Worm (Caenorhabditis elegans) whole organism, late embryonic: ENCODE measurements around the gene F02C12.1.

Experiments
- C08G9.2 ChIP-seq: sonication (generic microtip); optimal IDR thresholded peaks from 2 replicates; lab custom pipeline; 2016; ENCODE audit warnings: mild to moderate bottlenecking, missing genetic modification characterization, moderate library complexity, missing compliant biosample characterization
- C38D4.7 ChIP-seq: fragments of 200-800 bp; sonication (Bioruptor generic); optimal IDR thresholded peaks from 2 replicates; lab custom pipeline; 2018; ENCODE audit warnings: mild to moderate bottlenecking, missing genetic modification characterization, moderate library complexity, missing compliant biosample characterization
- F13H6.1 ChIP-seq: sonication (generic microtip); optimal IDR thresholded peaks from 2 replicates; lab custom pipeline; 2016; ENCODE audit warnings: missing genetic modification characterization, missing compliant biosample characterization
- K02D7.2 ChIP-seq: sonication (generic microtip); optimal IDR thresholded peaks from 2 replicates; lab custom pipeline; 2017; ENCODE audit warnings: mild to moderate bottlenecking, missing genetic modification characterization, missing compliant biosample characterization
- K09A11.1 ChIP-seq: sonication (generic microtip); optimal IDR thresholded peaks from 2 replicates; lab custom pipeline; 2017; ENCODE audit warnings: antibody characterized with exemption, mild to moderate bottlenecking, missing genetic modification characterization, missing compliant biosample characterization; ENCODE audit not compliant: insufficient read depth
- T23F11.4 ChIP-seq: fragments of 200-800 bp; sonication (Bioruptor generic); optimal IDR thresholded peaks from 2 replicates; lab custom pipeline; 2018; ENCODE audit warnings: mild to moderate bottlenecking, missing genetic modification characterization, missing compliant biosample characterization
- Y22D7AL.16 ChIP-seq: sonication (generic microtip); optimal IDR thresholded peaks from 2 replicates; lab custom pipeline; 2016; ENCODE audit warnings: missing genetic modification characterization, missing compliant biosample characterization
- ahr-1 ChIP-seq: sonication (generic microtip); optimal IDR thresholded peaks from 2 replicates; lab custom pipeline; 2016; ENCODE audit warnings: missing genetic modification characterization, missing compliant biosample characterization
- ama-1 ChIP-seq: fragments of 150-350 bp; optimal IDR thresholded peaks from 2 replicates; lab custom pipeline; 2014
- ceh-18 ChIP-seq: sonication (generic microtip); optimal IDR thresholded peaks from 2 replicates; lab custom pipeline; 2016; ENCODE audit warnings: missing genetic modification characterization, missing compliant biosample characterization
- ceh-2 ChIP-seq: sonication (generic microtip); optimal IDR thresholded peaks from 2 replicates; lab custom pipeline; 2016; ENCODE audit warnings: missing genotype, missing genetic modification characterization, missing compliant biosample characterization
- ceh-22 ChIP-seq: sonication (generic microtip); optimal IDR thresholded peaks from 2 replicates; lab custom pipeline; 2017; ENCODE audit warnings: missing biosample characterization, missing genetic modification characterization
- ceh-24 ChIP-seq: sonication (generic microtip); optimal IDR thresholded peaks from 2 replicates; lab custom pipeline; 2016; ENCODE audit warnings: mild to moderate bottlenecking, missing genetic modification characterization, missing compliant biosample characterization
- ceh-45 ChIP-seq: fragments of 200-800 bp; sonication (Bioruptor generic); IDR thresholded peaks from 2 replicates; pipeline ENCODE4 v1.3.6; 2022; ENCODE audit warnings: missing genetic modification reagents, missing genetic modification characterization, missing compliant biosample characterization
- ceh-48 ChIP-seq: sonication (generic microtip); optimal IDR thresholded peaks from 2 replicates; lab custom pipeline; 2016; ENCODE audit warnings: missing genetic modification characterization, inconsistent platforms, missing compliant biosample characterization
- ceh-6 ChIP-seq: fragments of 200-800 bp; sonication (Bioruptor generic); optimal IDR thresholded peaks from 2 replicates; lab custom pipeline; 2018; ENCODE audit warnings: mild to moderate bottlenecking, missing genetic modification characterization, missing compliant biosample characterization
- ceh-9 ChIP-seq: sonication (generic microtip); optimal IDR thresholded peaks from 2 replicates; lab custom pipeline; 2016; ENCODE audit warnings: mild to moderate bottlenecking, missing genetic modification characterization, inconsistent platforms, missing compliant biosample characterization
- che-1 ChIP-seq: sonication (generic microtip); optimal IDR thresholded peaks from 2 replicates; lab custom pipeline; 2016; ENCODE audit warnings: mild to moderate bottlenecking, missing genetic modification characterization, missing compliant biosample characterization
- elt-2 ChIP-seq: sonication (generic microtip); optimal IDR thresholded peaks from 2 replicates; lab custom pipeline; 2016; ENCODE audit warnings: missing genetic modification reagents, missing genetic modification characterization, missing compliant biosample characterization
- fax-1 ChIP-seq: sonication (generic microtip); optimal IDR thresholded peaks from 2 replicates; lab custom pipeline; 2016; ENCODE audit warnings: missing genotype, missing genetic modification characterization, missing compliant biosample characterization
- gmeb-2 ChIP-seq: sonication (generic microtip); optimal IDR thresholded peaks from 2 replicates; lab custom pipeline; 2016; ENCODE audit warnings: missing genetic modification characterization, inconsistent platforms, missing compliant biosample characterization
- hlh-15 ChIP-seq: sonication (generic microtip); optimal IDR thresholded peaks from 2 replicates; lab custom pipeline; 2016; ENCODE audit warnings: missing genetic modification characterization, missing compliant biosample characterization
- hlh-30 ChIP-seq: sonication (generic microtip); optimal IDR thresholded peaks from 2 replicates; lab custom pipeline; 2017; ENCODE audit warnings: antibody characterized with exemption, missing genetic modification characterization, missing compliant biosample characterization; ENCODE audit not compliant: insufficient read depth
- hlh-8 ChIP-seq: sonication (generic microtip); optimal IDR thresholded peaks from 2 replicates; lab custom pipeline; 2016; ENCODE audit warnings: missing genotype, missing genetic modification characterization, missing compliant biosample characterization
- lim-6 ChIP-seq: sonication (generic microtip); optimal IDR thresholded peaks from 2 replicates; lab custom pipeline; 2016; ENCODE audit warnings: missing genetic modification characterization, missing compliant biosample characterization
- lin-11 ChIP-seq: fragments of 200-800 bp; sonication (Bioruptor generic); optimal IDR thresholded peaks from 2 replicates; lab custom pipeline; 2018; ENCODE audit warnings: mild to moderate bottlenecking, missing genetic modification characterization, missing compliant biosample characterization
- odd-2 ChIP-seq: sonication (generic microtip); optimal IDR thresholded peaks from 2 replicates; lab custom pipeline; 2017; ENCODE audit warnings: antibody characterized with exemption, mild to moderate bottlenecking, missing genetic modification characterization, missing compliant biosample characterization
- pax-1 ChIP-seq: fragments of 150-350 bp; optimal IDR thresholded peaks from 2 replicates; lab custom pipeline; 2014; ENCODE audit warnings: missing biosample characterization, missing genetic modification characterization
- pha-4 ChIP-seq: fragments of 150-350 bp; optimal IDR thresholded peaks from 2 replicates; lab custom pipeline; 2018; ENCODE audit warnings: missing biosample characterization, missing genetic modification reagents, missing genetic modification characterization
- pqm-1 ChIP-seq: sonication (generic microtip); optimal IDR thresholded peaks from 2 replicates; lab custom pipeline; 2016; ENCODE audit warnings: missing genetic modification characterization, missing compliant biosample characterization
- ref-2 ChIP-seq: sonication (generic microtip); optimal IDR thresholded peaks from 2 replicates; lab custom pipeline; 2016; ENCODE audit warnings: missing genetic modification characterization, missing compliant biosample characterization
- rnt-1 ChIP-seq: sonication (generic microtip); optimal IDR thresholded peaks from 2 replicates; lab custom pipeline; 2016; ENCODE audit warnings: missing genetic modification characterization, missing compliant biosample characterization
- sdc-2 ChIP-seq: sonication (generic microtip); optimal IDR thresholded peaks from 2 replicates; lab custom pipeline; 2016; ENCODE audit warnings: missing genotype, missing genetic modification characterization, missing compliant biosample characterization
- sox-4 ChIP-seq: sonication (generic microtip); optimal IDR thresholded peaks from 2 replicates; lab custom pipeline; 2017; ENCODE audit warnings: mild to moderate bottlenecking, missing genetic modification characterization, inconsistent platforms, missing compliant biosample characterization
- syd-9 ChIP-seq: sonication (generic microtip); optimal IDR thresholded peaks from 2 replicates; lab custom pipeline; 2016; ENCODE audit warnings: mild to moderate bottlenecking, missing genetic modification characterization, moderate library complexity, missing compliant biosample characterization
- ttx-3 ChIP-seq: sonication (generic microtip); optimal IDR thresholded peaks from 2 replicates; lab custom pipeline; 2016; ENCODE audit warnings: missing genetic modification reagents, missing genetic modification characterization, missing compliant biosample characterization
- unc-3 ChIP-seq, 2 experiments: fragments of 200-800 bp in 1 of 2; sonication (Bioruptor generic) in 1 of 2; sonication (generic microtip) in 1 of 2; conservative IDR thresholded peaks in 1 of 2; optimal IDR thresholded peaks in 1 of 2; 2 replicates each; pipeline versions ENCODE4 v1.3.6 to Lab custom; 2016 to 2022; ENCODE audit warnings: missing compliant biosample characterization in 2 of 2, missing genetic modification characterization in 2 of 2, missing genetic modification reagents in 1 of 2
- unc-42 ChIP-seq: sonication (generic microtip); optimal IDR thresholded peaks from 2 replicates; lab custom pipeline; 2016; ENCODE audit warnings: missing genotype, missing genetic modification characterization, missing compliant biosample characterization
- ztf-16 ChIP-seq: sonication (generic microtip); optimal IDR thresholded peaks from 2 replicates; lab custom pipeline; 2017; ENCODE audit warnings: missing genetic modification characterization, missing compliant biosample characterization

F02C12.1 gene

ce11 chrX:13360632-13361031, 41.3 kb upstream of the F02C12.1 start:
- TF ChIP-seq elt-2 (tag; lab: Kevin White, UChicago) (peak; percentile 43), F13H6.1 (tag; lab: Kevin White, UChicago) (no peak)

DNA sequence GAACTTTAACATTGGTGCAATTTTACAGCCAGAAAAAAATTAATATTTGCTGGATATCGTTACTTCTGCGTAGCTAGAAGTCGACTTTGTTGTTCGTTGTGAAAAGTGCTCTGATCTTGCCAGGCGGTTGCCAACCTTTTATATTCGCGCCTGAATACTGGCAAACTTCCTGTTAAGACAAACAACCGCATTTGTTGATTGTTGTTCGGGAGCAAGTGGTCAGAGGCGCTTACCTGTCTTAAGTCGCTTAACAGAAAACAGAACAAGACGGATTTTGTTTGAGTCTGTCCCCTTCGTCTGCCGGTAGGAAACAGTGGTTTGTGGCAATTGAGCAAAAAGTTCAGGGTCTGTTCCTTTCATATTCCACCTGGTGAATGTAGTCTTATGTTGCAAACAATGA, 39.4 kb upstream of the F02C12.1 start, which contains the start of gene C49F8.15:
TSS of gene C49F8.15 (minus strand) at position 101 of the 400 bp plus-strand sequence.
- TF ChIP-seq ceh-48 (tag; lab: Kevin White, UChicago) (no peak), syd-9 (tag; lab: Kevin White, UChicago) (no peak), K02D7.2 (no peak), hlh-15 (tag; lab: Kevin White, UChicago) (no peak), pha-4 (tag; lab: Kevin White, UChicago) (no peak), ceh-18 (no peak), hlh-8 (tag; lab: Kevin White, UChicago) (no peak), unc-3 (GFP tag; conservative IDR thresholded peaks at IDR 0.05; lab: Robert Waterston, UW) (no peak), unc-3 (tag; optimal IDR thresholded peaks at IDR 0.05; lab: Kevin White, UChicago) (no peak), ceh-22 (tag; lab: Kevin White, UChicago) (no peak), lin-11 (tag; lab: Kevin White, UChicago) (no peak), odd-2 (tag; lab: Kevin White, UChicago) (no peak), ama-1 (lab: Kevin White, UChicago) (no peak), T23F11.4 (GFP tag; lab: Kevin White, UChicago) (no peak), ztf-16 (tag; lab: Kevin White, UChicago) (no peak), unc-42 (tag; lab: Kevin White, UChicago) (no peak), ref-2 (tag; lab: Kevin White, UChicago) (no peak), ttx-3 (tag; lab: Kevin White, UChicago) (no peak)
- TF ChIP-seq, all 69 proteins: peak for 0

DNA sequence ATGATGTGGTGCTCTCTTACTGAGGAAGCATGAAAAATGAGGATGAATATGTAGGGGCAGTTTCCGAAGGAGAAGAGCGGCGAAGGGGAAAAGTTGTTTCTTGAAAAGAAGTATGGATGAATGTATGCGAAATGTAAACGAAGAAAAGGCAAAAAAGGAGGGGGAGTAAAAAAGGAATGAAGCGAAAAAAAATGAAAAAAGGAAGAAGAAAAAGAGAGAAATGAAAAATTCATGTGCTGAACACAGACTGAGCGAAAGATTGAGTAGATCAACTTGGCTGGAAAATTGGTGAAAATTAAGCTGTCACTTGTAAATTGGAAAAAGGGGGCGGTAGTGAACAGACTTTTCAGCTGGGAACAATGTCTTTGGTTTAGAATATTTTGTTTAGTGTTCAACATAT, 37.0 kb upstream of the F02C12.1 start, which contains the start of gene C49F8.1:
TSS of gene C49F8.1 (minus strand) at position 101 of the 400 bp plus-strand sequence.
- TF ChIP-seq odd-2 (tag; lab: Kevin White, UChicago) = no peak
- no peak for TF ChIP-seq K09A11.1 (tag; lab: Kevin White, UChicago)
- no peak for TF ChIP-seq elt-2 (tag; lab: Kevin White, UChicago)
- no peak for TF ChIP-seq ceh-9 (tag; lab: Kevin White, UChicago)
- no peak for TF ChIP-seq hlh-30
- no peak for TF ChIP-seq ceh-18
- TF ChIP-seq ama-1 (lab: Kevin White, UChicago) = no peak
- no peak for TF ChIP-seq rnt-1 (tag; lab: Kevin White, UChicago)
- no peak for TF ChIP-seq ceh-6 (GFP tag; lab: Kevin White, UChicago)
- TF ChIP-seq sdc-2 (tag; lab: Kevin White, UChicago) = no peak
- TF ChIP-seq pha-4 (tag; lab: Kevin White, UChicago) = no peak
- no peak for TF ChIP-seq pqm-1 (tag; lab: Kevin White, UChicago)
- TF ChIP-seq ceh-2 (tag; lab: Kevin White, UChicago) = no peak
- no peak for TF ChIP-seq unc-3 (GFP tag; conservative IDR thresholded peaks at IDR 0.05; lab: Robert Waterston, UW)
- no peak for TF ChIP-seq unc-3 (tag; optimal IDR thresholded peaks at IDR 0.05; lab: Kevin White, UChicago)
- TF ChIP-seq F13H6.1 (tag; lab: Kevin White, UChicago) = no peak
- no peak for TF ChIP-seq fax-1 (tag; lab: Kevin White, UChicago)
- TF ChIP-seq ztf-16 (tag; lab: Kevin White, UChicago) = no peak
- no peak for TF ChIP-seq C38D4.7 (GFP tag; lab: Kevin White, UChicago)
- TF ChIP-seq che-1 (tag; lab: Kevin White, UChicago) = no peak
- TF ChIP-seq, all 69 proteins: peak for 0

ce11 chrX:13366955-13367354, 34.9 kb upstream of the F02C12.1 start:
- TF ChIP-seq ttx-3 (tag; lab: Kevin White, UChicago) (no peak), C08G9.2 (tag; lab: Kevin White, UChicago) (no peak), che-1 (tag; lab: Kevin White, UChicago) (no peak), ama-1 (lab: Kevin White, UChicago) (no peak), pax-1 (tag; lab: Kevin White, UChicago) (no peak), C38D4.7 (GFP tag; lab: Kevin White, UChicago) (no peak), hlh-8 (tag; lab: Kevin White, UChicago) (no peak), ceh-22 (tag; lab: Kevin White, UChicago) (no peak), ceh-6 (GFP tag; lab: Kevin White, UChicago) (no peak), T23F11.4 (GFP tag; lab: Kevin White, UChicago) (no peak), sox-4 (tag; lab: Kevin White, UChicago) (no peak), gmeb-2 (tag; lab: Kevin White, UChicago) (no peak), Y22D7AL.16 (tag; lab: Kevin White, UChicago) (no peak), F13H6.1 (tag; lab: Kevin White, UChicago) (no peak), pqm-1 (tag; lab: Kevin White, UChicago) (no peak), lim-6 (tag; lab: Kevin White, UChicago) (no peak), ceh-24 (tag; lab: Kevin White, UChicago) (no peak), ahr-1 (tag; lab: Kevin White, UChicago) (no peak), ceh-45 (GFP tag; lab: Robert Waterston, UW) (no peak)
